Worm (Caenorhabditis elegans): ENCODE data around the gene art-1.

Gene art-1

DNA sequence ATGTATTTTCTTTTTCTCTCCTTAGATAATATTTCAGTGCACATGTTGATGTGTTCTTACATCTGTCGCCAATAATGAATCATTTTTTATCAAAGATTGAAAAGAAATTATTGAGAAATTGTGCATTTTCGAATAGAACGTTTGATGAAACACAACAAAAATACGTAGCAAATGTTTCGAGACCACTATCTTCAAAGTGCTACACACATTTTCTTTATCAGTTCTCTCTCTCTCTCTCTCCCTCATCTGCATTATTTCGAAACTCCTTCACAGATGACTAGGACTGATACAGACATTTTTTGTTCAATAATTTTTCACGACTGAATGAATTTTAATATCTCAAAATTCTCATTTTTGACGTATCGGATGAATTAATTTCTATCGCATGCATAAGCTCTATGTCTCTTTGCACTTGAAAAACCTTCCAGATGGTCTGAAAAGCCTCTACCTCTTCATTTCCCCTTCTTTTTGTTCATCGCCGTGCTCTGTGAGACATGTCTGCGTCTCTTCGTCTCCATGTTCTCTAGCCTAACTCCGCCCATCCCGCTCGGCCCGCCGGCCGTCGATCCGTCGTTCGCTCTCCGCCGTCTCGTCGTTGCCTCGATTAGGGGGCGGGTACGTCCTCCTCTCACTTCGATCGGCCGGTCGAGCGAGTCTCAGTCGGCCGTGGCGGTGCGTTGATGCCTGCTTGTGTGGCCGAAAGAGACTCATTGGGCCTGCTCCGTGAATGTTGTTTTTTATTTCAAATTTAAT, 28.6 kb downstream of the art-1 start:
- peak; percentile 42 for TF ChIP-seq fkh-6 (tag; optimal IDR thresholded peaks at IDR 0.05)
- TF ChIP-seq che-1 (tag; optimal IDR thresholded peaks at IDR 0.05): no peak
- TF ChIP-seq eyg-1 (tag; optimal IDR thresholded peaks at IDR 0.05): peak; percentile 15
- TF ChIP-seq unc-42 (tag; optimal IDR thresholded peaks at IDR 0.05): peak; percentile 53
- TF ChIP-seq ceh-19 (GFP tag; optimal IDR thresholded peaks at IDR 0.05): peak; percentile 37
- TF ChIP-seq F13H6.1 (tag; optimal IDR thresholded peaks at IDR 0.05): peak; percentile 18
- no peak for TF ChIP-seq ahr-1 (tag; optimal IDR thresholded peaks at IDR 0.05)
- TF ChIP-seq ceh-48 (tag; optimal IDR thresholded peaks at IDR 0.05): no peak
- TF ChIP-seq sdc-2 (tag; optimal IDR thresholded peaks at IDR 0.05): peak; percentile 48
- TF ChIP-seq C38D4.7 (GFP tag; optimal IDR thresholded peaks at IDR 0.05): peak; percentile 0
- TF ChIP-seq sox-4 (tag; optimal IDR thresholded peaks at IDR 0.05): peak; percentile 38
- TF ChIP-seq pax-1 (tag; optimal IDR thresholded peaks at IDR 0.05): peak; percentile 64
- peak; percentile 52 for TF ChIP-seq syd-9 (tag; optimal IDR thresholded peaks at IDR 0.05)
- TF ChIP-seq ceh-14 (tag; optimal IDR thresholded peaks at IDR 0.05): peak; percentile 59
- TF ChIP-seq nfya-1 (tag; optimal IDR thresholded peaks at IDR 0.05): peak; percentile 53
- no peak for TF ChIP-seq hlh-6 (tag; optimal IDR thresholded peaks at IDR 0.05)
- peak; percentile 66 for TF ChIP-seq ceh-31 (tag; optimal IDR thresholded peaks at IDR 0.05)
- no peak for TF ChIP-seq K09A11.1 (tag; optimal IDR thresholded peaks at IDR 0.05; ENCODE audit: insufficient read depth)
- peak; percentile 54 for TF ChIP-seq tbx-2 (tag; optimal IDR thresholded peaks at IDR 0.05)
- peak; percentile 39 for TF ChIP-seq ceh-2 (tag; optimal IDR thresholded peaks at IDR 0.05)
- TF ChIP-seq nhr-232 (tag; optimal IDR thresholded peaks at IDR 0.05): peak; percentile 20
- peak; percentile 46 for TF ChIP-seq elt-2 (tag; optimal IDR thresholded peaks at IDR 0.05)
- peak; percentile 58 for TF ChIP-seq C08G9.2 (tag; optimal IDR thresholded peaks at IDR 0.05)
- TF ChIP-seq ceh-34 (tag; optimal IDR thresholded peaks at IDR 0.05): peak; percentile 56
- TF ChIP-seq ref-2 (tag; optimal IDR thresholded peaks at IDR 0.05): peak; percentile 72
- no peak for TF ChIP-seq ceh-18 (tag; optimal IDR thresholded peaks at IDR 0.05)

DNA sequence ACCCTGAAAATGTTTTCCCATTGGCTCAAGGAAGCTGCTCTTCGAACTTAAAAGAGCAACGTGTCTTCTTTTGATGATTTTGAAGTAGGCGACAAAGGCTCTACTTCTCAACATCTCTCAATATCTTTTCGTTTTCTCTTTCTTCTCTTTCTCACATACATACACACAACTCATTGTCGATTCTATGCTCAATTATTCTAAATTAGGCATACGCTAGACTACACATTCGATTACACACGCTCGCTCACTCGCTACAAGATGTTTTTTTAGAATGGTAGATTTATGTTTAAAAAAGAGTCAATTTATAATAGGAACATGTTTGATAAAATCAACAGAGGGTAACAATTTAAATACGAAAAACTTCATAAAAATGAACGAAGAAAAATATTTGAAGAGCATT, 30.5 kb downstream of the art-1 start:
- TF ChIP-seq ceh-24 (tag; optimal IDR thresholded peaks at IDR 0.05) (no peak), ceh-31 (tag; optimal IDR thresholded peaks at IDR 0.05) (peak; percentile 59)

DNA sequence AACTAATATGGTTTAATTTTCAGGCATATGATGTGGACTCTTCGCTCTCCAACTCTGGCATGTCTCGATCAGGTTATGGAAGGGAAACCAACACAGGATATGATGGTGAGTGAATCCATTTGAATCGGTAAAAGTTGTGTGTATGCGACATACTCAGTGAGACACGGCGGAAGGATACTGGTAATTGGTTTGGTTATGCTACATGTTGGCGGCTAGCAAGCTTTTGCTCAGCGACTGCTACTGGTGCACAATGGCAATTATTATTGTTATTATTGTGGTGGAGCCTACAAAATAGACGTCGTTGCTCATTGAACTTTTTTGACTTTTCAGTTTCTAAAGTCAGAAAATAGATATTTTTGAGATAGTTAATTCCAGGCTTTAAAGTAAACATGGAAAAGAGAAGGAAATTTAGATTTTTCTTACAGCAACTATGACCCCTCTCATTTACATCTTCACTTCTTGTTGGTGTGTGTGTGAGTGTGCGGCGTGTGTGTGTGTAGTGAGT, 31.3 kb downstream of the art-1 start:
- TF ChIP-seq unc-42 (tag; optimal IDR thresholded peaks at IDR 0.05) (peak; percentile 67), nfya-1 (tag; optimal IDR thresholded peaks at IDR 0.05) (peak; percentile 1), F13H6.1 (tag; optimal IDR thresholded peaks at IDR 0.05) (no peak)

DNA sequence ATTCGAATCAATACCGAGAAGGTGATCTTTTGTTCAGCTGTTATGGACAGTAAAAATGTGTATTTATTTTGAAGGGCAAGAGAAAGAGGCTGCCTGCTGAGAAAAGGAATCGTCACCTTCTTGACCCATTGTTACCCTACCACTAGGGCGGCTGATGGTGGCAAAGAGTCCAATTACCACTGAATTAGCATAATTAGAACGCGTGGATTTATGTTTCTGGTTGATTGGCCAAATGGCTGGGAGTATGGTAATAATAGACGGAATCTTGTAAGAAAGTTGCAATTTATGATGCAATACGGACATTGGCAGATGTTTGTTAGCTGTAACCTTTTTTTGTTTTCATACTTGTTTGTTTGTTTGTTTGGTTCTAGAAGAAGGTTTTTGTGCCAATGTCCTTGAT, 32.2 kb downstream of the art-1 start:
- peak; percentile 41 for TF ChIP-seq ref-2 (tag; optimal IDR thresholded peaks at IDR 0.05)
- TF ChIP-seq sox-2 (GFP tag; IDR thresholded peaks at IDR 0.05): peak; percentile 63; the same call in 1 of the 2 replicates
- no peak for TF ChIP-seq unc-55 (GFP tag; optimal IDR thresholded peaks at IDR 0.05)
- peak; percentile 71 for TF ChIP-seq ceh-31 (tag; optimal IDR thresholded peaks at IDR 0.05)
- peak; percentile 14 for TF ChIP-seq ceh-34 (tag; optimal IDR thresholded peaks at IDR 0.05)
- peak; percentile 9 for TF ChIP-seq unc-42 (tag; optimal IDR thresholded peaks at IDR 0.05)
- no peak for TF ChIP-seq hlh-8 (tag; optimal IDR thresholded peaks at IDR 0.05)

DNA sequence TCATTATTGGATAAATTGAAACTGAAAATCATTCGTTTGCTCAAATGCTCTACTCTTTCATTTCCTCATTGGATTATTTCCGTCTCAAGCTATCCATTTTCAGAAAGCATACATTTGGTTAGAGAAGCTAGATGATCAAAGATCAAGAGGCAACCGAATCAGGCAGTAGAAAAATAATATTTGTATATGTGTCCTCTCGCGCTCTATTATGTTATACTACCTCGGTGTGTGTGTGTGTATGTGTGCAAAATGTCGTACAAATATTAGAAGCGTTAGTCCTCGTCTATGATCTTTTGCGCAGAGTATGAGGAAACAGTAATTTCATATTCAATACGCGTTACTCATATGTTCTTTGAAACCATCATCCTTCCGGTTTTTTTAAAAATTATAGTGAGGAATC, 35.0 kb downstream of the art-1 start:
- TF ChIP-seq tbx-2 (tag; optimal IDR thresholded peaks at IDR 0.05): peak; percentile 41
- no peak for TF ChIP-seq ceh-34 (tag; optimal IDR thresholded peaks at IDR 0.05)

DNA sequence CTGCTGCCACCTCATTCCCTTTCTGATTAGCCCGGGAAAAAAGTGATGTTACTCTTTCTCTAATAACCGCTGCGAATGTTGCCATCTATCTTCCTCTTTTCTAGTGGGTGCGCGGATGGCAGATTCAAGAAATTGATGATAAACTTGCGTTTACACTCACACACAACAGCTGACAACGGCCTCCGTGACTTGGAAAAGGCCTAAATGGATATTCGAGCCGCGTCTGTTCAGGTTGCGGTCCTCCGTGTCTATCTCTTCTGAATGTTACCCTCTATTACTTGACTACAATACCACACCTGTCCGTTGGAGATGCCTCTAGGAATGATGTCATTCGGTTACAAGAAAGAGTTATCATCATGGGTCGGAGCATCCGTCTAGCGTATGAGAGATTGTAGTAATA, 35.5 kb downstream of the art-1 start:
- TF ChIP-seq fax-1 (tag; optimal IDR thresholded peaks at IDR 0.05) (no peak), tbx-2 (tag; optimal IDR thresholded peaks at IDR 0.05) (no peak), sox-4 (tag; optimal IDR thresholded peaks at IDR 0.05) (no peak), pag-3 (tag; optimal IDR thresholded peaks at IDR 0.05; ENCODE audit: borderline replicate concordance) (no peak), mec-3 (tag; optimal IDR thresholded peaks at IDR 0.05; ENCODE audit: borderline replicate concordance) (no peak), dmd-4 (tag; optimal IDR thresholded peaks at IDR 0.05; ENCODE audit: borderline replicate concordance) (no peak), K09A11.1 (tag; optimal IDR thresholded peaks at IDR 0.05; ENCODE audit: insufficient read depth) (no peak), ceh-9 (tag; optimal IDR thresholded peaks at IDR 0.05) (no peak), T23F11.4 (GFP tag; optimal IDR thresholded peaks at IDR 0.05) (no peak), nhr-232 (tag; optimal IDR thresholded peaks at IDR 0.05) (no peak), ceh-14 (tag; optimal IDR thresholded peaks at IDR 0.05) (no peak), sox-2 (GFP tag; IDR thresholded peaks at IDR 0.05) (no peak), Y22D7AL.16 (tag; optimal IDR thresholded peaks at IDR 0.05) (no peak), K02D7.2 (tag; optimal IDR thresholded peaks at IDR 0.05) (no peak), ama-1 (optimal IDR thresholded peaks at IDR 0.05) (no peak)
